Fruit fly (Drosophila melanogaster) whole organism, prepupa: ENCODE measurements around the gene gpp.

Experiments
- CG16779 ChIP-seq: fragments of 200-800 bp; sonication (Bioruptor generic); optimal IDR thresholded peaks from 3 replicates; lab custom pipeline; 2017; ENCODE audit warnings: missing biosample characterization, mild to moderate bottlenecking, missing genetic modification characterization
- CG8319 ChIP-seq: fragments of 200-800 bp; sonication (Bioruptor generic); optimal IDR thresholded peaks from 3 replicates; lab custom pipeline; 2016; ENCODE audit warnings: missing biosample characterization, missing genetic modification characterization
- Eip93F ChIP-seq: fragments of 200-800 bp; sonication (Bioruptor generic); optimal IDR thresholded peaks from 2 replicates; lab custom pipeline; 2016; ENCODE audit warnings: missing biosample characterization, mild to moderate bottlenecking, missing genetic modification characterization
- OdsH ChIP-seq: fragments of 200-800 bp; sonication (Bioruptor generic); optimal IDR thresholded peaks from 3 replicates; lab custom pipeline; 2016; ENCODE audit warnings: missing biosample characterization, missing genetic modification characterization
- Sox15 ChIP-seq: fragments of 200-800 bp; sonication (Bioruptor generic); optimal IDR thresholded peaks from 3 replicates; lab custom pipeline; 2016; ENCODE audit warnings: missing biosample characterization, missing genetic modification characterization
- cyc ChIP-seq: fragments of 200-800 bp; sonication (Bioruptor generic); optimal IDR thresholded peaks from 3 replicates; lab custom pipeline; 2016; ENCODE audit warnings: missing biosample characterization, missing genetic modification characterization
- dsx ChIP-seq: fragments of 200-800 bp; optimal IDR thresholded peaks from 3 replicates; lab custom pipeline; 2019; ENCODE audit warnings: missing biosample characterization, mild to moderate bottlenecking, missing genetic modification characterization, moderate library complexity; ENCODE audit not compliant: poor library complexity, severe bottlenecking
- lz ChIP-seq: fragments of 200-800 bp; sonication (Bioruptor generic); optimal IDR thresholded peaks from 3 replicates; lab custom pipeline; 2016; ENCODE audit warnings: missing biosample characterization, missing genetic modification characterization
- net ChIP-seq: fragments of 200-800 bp; sonication (Bioruptor generic); optimal IDR thresholded peaks from 3 replicates; lab custom pipeline; 2016; ENCODE audit warnings: missing biosample characterization, missing genetic modification characterization

DNA sequence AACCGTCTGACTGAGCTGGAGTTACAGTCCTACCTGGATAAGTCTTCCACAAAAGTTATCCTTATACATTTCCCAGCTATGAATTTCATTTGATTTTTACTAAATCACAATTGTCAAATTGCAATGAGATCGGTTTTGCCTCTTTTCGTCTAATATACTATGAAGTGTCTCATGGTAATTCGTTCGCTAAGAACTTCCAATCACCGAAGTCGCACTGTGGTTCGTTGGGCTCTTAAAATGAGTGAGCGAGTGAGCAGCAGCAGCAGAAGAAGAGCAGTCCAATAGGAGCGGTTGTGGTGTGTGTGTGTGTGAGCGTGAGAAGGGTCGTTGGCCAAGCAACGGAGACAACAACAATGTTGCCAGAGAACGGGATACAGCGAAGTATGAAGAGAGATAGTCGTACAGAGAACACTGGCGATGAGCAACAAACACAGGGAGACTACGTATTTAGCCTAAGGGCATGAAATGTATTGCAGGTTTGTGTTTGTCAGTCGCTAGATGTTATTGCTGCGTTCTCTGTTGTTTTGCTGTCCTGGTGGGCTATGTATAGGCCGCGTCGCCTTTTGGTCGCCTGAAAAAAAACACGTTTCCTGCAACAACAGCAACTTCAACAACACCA, 17.4 kb downstream of the gpp start:
- peak; percentile 98 for TF ChIP-seq lz (GFP tag; lab: Kevin White, UChicago)
- TF ChIP-seq OdsH (GFP tag; lab: Kevin White, UChicago), result peak; percentile 98
- TF ChIP-seq Sox15 (GFP tag; lab: Kevin White, UChicago), result peak; percentile 96
- TF ChIP-seq dsx (GFP tag; lab: Kevin White, UChicago), result peak; percentile 100
- TF ChIP-seq CG16779 (tag; lab: Kevin White, UChicago), result peak; percentile 94
- TF ChIP-seq cyc (GFP tag; lab: Kevin White, UChicago), result peak; percentile 99
- TF ChIP-seq net, result peak; percentile 97
- peak; percentile 91 for TF ChIP-seq Eip93F (GFP tag; lab: Kevin White, UChicago)
- peak; percentile 97 for TF ChIP-seq CG8319
